ENCODE assay signal across 1 fruit fly cellular context in genomic region chrX:19146421-19146952, dm6.
TF ChIP-seq lines count a peak whose summit lies in the region.

No protein-coding gene starts in this region.

TF ChIP-seq in whole organism, embryonic, 481 proteins besides CTCF, POLR2A, EP300 and RAD21 (continued from another document):
- 0 out of 3 replicates have a peak, but pooled peaks have one; percentile 25 for TF ChIP-seq ci (GFP tag; IDR thresholded peaks at IDR 0.05; lab: Robert Waterston, UW)
- TF ChIP-seq CG14710 (tag; optimal IDR thresholded peaks at IDR 0.05; lab: Kevin White, UChicago): no peak
- no peak for TF ChIP-seq psq (GFP tag; optimal IDR thresholded peaks at IDR 0.05; lab: Kevin White, UChicago)
- peak; percentile 62 for TF ChIP-seq CG1832 (GFP tag; optimal IDR thresholded peaks at IDR 0.05; lab: Kevin White, UChicago)
- TF ChIP-seq Trl (optimal IDR thresholded peaks at IDR 0.05; lab: Kevin White, UChicago): peak in 1 of 2 experiments; percentile 35
- TF ChIP-seq Trl (GFP tag; optimal IDR thresholded peaks at IDR 0.05; lab: Kevin White, UChicago): no peak
- peak; percentile 14 for TF ChIP-seq CG15269 (tag; optimal IDR thresholded peaks at IDR 0.05; lab: Kevin White, UChicago)
- TF ChIP-seq Dbx (GFP tag; IDR thresholded peaks at IDR 0.05; lab: Robert Waterston, UW): 0 out of 3 replicates have a peak, but pooled peaks have one; percentile 19
- peak; percentile 12 for TF ChIP-seq CG12155 (GFP tag; optimal IDR thresholded peaks at IDR 0.05; lab: Kevin White, UChicago)
- TF ChIP-seq Med (GFP tag; lab: Kevin White, UChicago): peak; percentile 95
- TF ChIP-seq trh (GFP tag; optimal IDR thresholded peaks at IDR 0.05; lab: Kevin White, UChicago): peak; percentile 16
- peak; percentile 8 to 40 for TF ChIP-seq chif (GFP tag; optimal IDR thresholded peaks at IDR 0.05; lab: Kevin White, UChicago)
- no peak for TF ChIP-seq ash1 (GFP tag; optimal IDR thresholded peaks at IDR 0.05; lab: Kevin White, UChicago)
- no peak for TF ChIP-seq Hand (GFP tag; optimal IDR thresholded peaks at IDR 0.05; lab: Kevin White, UChicago)
- TF ChIP-seq CG18262 (tag; optimal IDR thresholded peaks at IDR 0.05; lab: Kevin White, UChicago): peak; percentile 12
- TF ChIP-seq Hmr (GFP tag; optimal IDR thresholded peaks at IDR 0.05; lab: Kevin White, UChicago): peak; percentile 6
- TF ChIP-seq lola (GFP tag; optimal IDR thresholded peaks at IDR 0.05; lab: Kevin White, UChicago): no peak
- TF ChIP-seq CG13624 (GFP tag; optimal IDR thresholded peaks at IDR 0.05; lab: Kevin White, UChicago): peak; percentile 72
- TF ChIP-seq CG10979 (tag; optimal IDR thresholded peaks at IDR 0.05; lab: Kevin White, UChicago): peak; percentile 3
- peak; percentile 66 for TF ChIP-seq crol (GFP tag; IDR thresholded peaks at IDR 0.05; lab: Robert Waterston, UW)
- TF ChIP-seq CG18476 (GFP tag; optimal IDR thresholded peaks at IDR 0.05; lab: Kevin White, UChicago): no peak
- TF ChIP-seq Meics (GFP tag; optimal IDR thresholded peaks at IDR 0.05; lab: Kevin White, UChicago): peak; percentile 23
- no peak for TF ChIP-seq CG3163 (GFP tag; optimal IDR thresholded peaks at IDR 0.05; lab: Kevin White, UChicago)
- TF ChIP-seq CG15073 (GFP tag; optimal IDR thresholded peaks at IDR 0.05; lab: Kevin White, UChicago): no peak
- TF ChIP-seq CG9609 (GFP tag; optimal IDR thresholded peaks at IDR 0.05; lab: Kevin White, UChicago): peak; percentile 8
- no peak for TF ChIP-seq ranshi (GFP tag; IDR thresholded peaks at IDR 0.05; lab: Robert Waterston, UW)
- peak; percentile 48 for TF ChIP-seq Ptx1 (GFP tag; IDR thresholded peaks at IDR 0.05; lab: Robert Waterston, UW)
- TF ChIP-seq pho (GFP tag; optimal IDR thresholded peaks at IDR 0.05; lab: Kevin White, UChicago): peak; percentile 19
- peak; percentile 12 to 60 for TF ChIP-seq Pdp1 (GFP tag; optimal IDR thresholded peaks at IDR 0.05; lab: Kevin White, UChicago)
- no peak for TF ChIP-seq Mrtf (GFP tag; IDR thresholded peaks at IDR 0.05; lab: Robert Waterston, UW)
- 0 out of 2 replicates have a peak, but pooled peaks have one; percentile 11 for TF ChIP-seq CG9215 (GFP tag; IDR thresholded peaks at IDR 0.05; lab: Robert Waterston, UW)
- no peak for TF ChIP-seq CG10543 (GFP tag; optimal IDR thresholded peaks at IDR 0.05; lab: Kevin White, UChicago)
- TF ChIP-seq tin (GFP tag; optimal IDR thresholded peaks at IDR 0.05; lab: Kevin White, UChicago): peak; percentile 20
- TF ChIP-seq CG2120 (GFP tag; optimal IDR thresholded peaks at IDR 0.05; lab: Kevin White, UChicago): peak; percentile 47
- no peak for TF ChIP-seq dimm (GFP tag; IDR thresholded peaks at IDR 0.05; lab: Robert Waterston, UW)
- TF ChIP-seq lov (optimal IDR thresholded peaks at IDR 0.05; lab: Kevin White, UChicago): no peak
- no peak for TF ChIP-seq lov (GFP tag; IDR thresholded peaks at IDR 0.05; lab: Robert Waterston, UW)
- peak; percentile 25 for TF ChIP-seq Sox102F (GFP tag; optimal IDR thresholded peaks at IDR 0.05; lab: Kevin White, UChicago)
- peak; percentile 69 for TF ChIP-seq CG15479 (GFP tag; optimal IDR thresholded peaks at IDR 0.05; lab: Kevin White, UChicago)
- TF ChIP-seq sug (tag; optimal IDR thresholded peaks at IDR 0.05; lab: Kevin White, UChicago): peak; percentile 30
- no peak for TF ChIP-seq HLHmδ (GFP tag; optimal IDR thresholded peaks at IDR 0.05; lab: Kevin White, UChicago)
- peak; percentile 47 for TF ChIP-seq slbo (GFP tag; IDR thresholded peaks at IDR 0.05; lab: Robert Waterston, UW)
- TF ChIP-seq Xbp1 (GFP tag; optimal IDR thresholded peaks at IDR 0.05; lab: Kevin White, UChicago): peak; percentile 40
- TF ChIP-seq zf30C (GFP tag; optimal IDR thresholded peaks at IDR 0.05; lab: Kevin White, UChicago): no peak
- TF ChIP-seq Drgx (GFP tag; IDR thresholded peaks at IDR 0.05; lab: Robert Waterston, UW): peak; percentile 11; the same call in 1 of the 2 replicates
- no peak for TF ChIP-seq Fer1 (GFP tag; optimal IDR thresholded peaks at IDR 0.05; lab: Kevin White, UChicago)
- peak; percentile 26 for TF ChIP-seq Blimp-1 (GFP tag; optimal IDR thresholded peaks at IDR 0.05; lab: Kevin White, UChicago)
- TF ChIP-seq zfh2 (GFP tag; optimal IDR thresholded peaks at IDR 0.05; lab: Kevin White, UChicago): peak; percentile 28
- TF ChIP-seq CG2116 (GFP tag; optimal IDR thresholded peaks at IDR 0.05; lab: Kevin White, UChicago): no peak
- no peak for TF ChIP-seq jing (GFP tag; optimal IDR thresholded peaks at IDR 0.05; lab: Kevin White, UChicago)
- TF ChIP-seq PHDP (tag; optimal IDR thresholded peaks at IDR 0.05; lab: Kevin White, UChicago): peak; percentile 14
- peak; percentile 72 for TF ChIP-seq CG10321 (GFP tag; IDR thresholded peaks at IDR 0.05; lab: Robert Waterston, UW)
- TF ChIP-seq Dip3 (GFP tag; optimal IDR thresholded peaks at IDR 0.05; lab: Kevin White, UChicago): peak; percentile 22
- no peak for TF ChIP-seq nau (GFP tag; optimal IDR thresholded peaks at IDR 0.05; lab: Kevin White, UChicago)
- peak in 1 of 2 experiments; percentile 84 for TF ChIP-seq eve (GFP tag; optimal IDR thresholded peaks at IDR 0.05; lab: Kevin White, UChicago)
- no peak for TF ChIP-seq D (optimal IDR thresholded peaks at IDR 0.05; lab: Kevin White, UChicago)
- no peak for TF ChIP-seq D (GFP tag; optimal IDR thresholded peaks at IDR 0.05; lab: Kevin White, UChicago)
- TF ChIP-seq CG11398 (GFP tag; optimal IDR thresholded peaks at IDR 0.05; lab: Kevin White, UChicago): no peak
- peak; percentile 41 for TF ChIP-seq mam (GFP tag; optimal IDR thresholded peaks at IDR 0.05; lab: Kevin White, UChicago)
- TF ChIP-seq Atf-2 (GFP tag; optimal IDR thresholded peaks at IDR 0.05; lab: Kevin White, UChicago): peak; percentile 23
- TF ChIP-seq Chrac-16 (GFP tag; optimal IDR thresholded peaks at IDR 0.05; lab: Kevin White, UChicago): peak; percentile 32
- TF ChIP-seq cg (GFP tag; optimal IDR thresholded peaks at IDR 0.05; lab: Kevin White, UChicago): peak; percentile 45
- no peak for TF ChIP-seq prd (optimal IDR thresholded peaks at IDR 0.05; lab: Kevin White, UChicago)
- peak; percentile 24; the same call in 1 of the 3 replicates for TF ChIP-seq prd (GFP tag; IDR thresholded peaks at IDR 0.05; lab: Robert Waterston, UW)
- peak; percentile 17 for TF ChIP-seq Ssrp (tag; optimal IDR thresholded peaks at IDR 0.05; lab: Kevin White, UChicago)
- peak; percentile 36 for TF ChIP-seq CG16863 (GFP tag; optimal IDR thresholded peaks at IDR 0.05; lab: Kevin White, UChicago)
- TF ChIP-seq CG2889 (GFP tag; IDR thresholded peaks at IDR 0.05; lab: Robert Waterston, UW): no peak
- TF ChIP-seq CG1602 (GFP tag; optimal IDR thresholded peaks at IDR 0.05; lab: Kevin White, UChicago): peak; percentile 17
- no peak for TF ChIP-seq Opbp (GFP tag; IDR thresholded peaks at IDR 0.05; lab: Robert Waterston, UW; ENCODE audit: partially characterized antibody)
- peak; percentile 35 for TF ChIP-seq dmrt99B (tag; optimal IDR thresholded peaks at IDR 0.05; lab: Kevin White, UChicago)
- TF ChIP-seq exex (tag; optimal IDR thresholded peaks at IDR 0.05; lab: Kevin White, UChicago): peak; percentile 56
- no peak for TF ChIP-seq Fer2 (tag; optimal IDR thresholded peaks at IDR 0.05; lab: Kevin White, UChicago)
- peak; percentile 22 for TF ChIP-seq Myb (GFP tag; optimal IDR thresholded peaks at IDR 0.05; lab: Kevin White, UChicago)
- TF ChIP-seq CG4424 (GFP tag; optimal IDR thresholded peaks at IDR 0.05; lab: Kevin White, UChicago): peak; percentile 11
- peak; percentile 4 for TF ChIP-seq fu2 (GFP tag; optimal IDR thresholded peaks at IDR 0.05; lab: Kevin White, UChicago)
- TF ChIP-seq CG8089 (GFP tag; optimal IDR thresholded peaks at IDR 0.05; lab: Kevin White, UChicago): no peak
- peak; percentile 28 for TF ChIP-seq shn (GFP tag; optimal IDR thresholded peaks at IDR 0.05; lab: Kevin White, UChicago)
- no peak for TF ChIP-seq CG10654 (GFP tag; optimal IDR thresholded peaks at IDR 0.05; lab: Kevin White, UChicago)
- peak; percentile 11 for TF ChIP-seq kay (GFP tag; optimal IDR thresholded peaks at IDR 0.05; lab: Kevin White, UChicago)
- TF ChIP-seq CG2678 (tag; optimal IDR thresholded peaks at IDR 0.05; lab: Kevin White, UChicago): peak; percentile 31
- TF ChIP-seq grn (GFP tag; optimal IDR thresholded peaks at IDR 0.05; lab: Kevin White, UChicago): peak; percentile 94
- peak; percentile 54 for TF ChIP-seq Abd-B (GFP tag; optimal IDR thresholded peaks at IDR 0.05; lab: Kevin White, UChicago)
- peak; percentile 22 for TF ChIP-seq fd96Cb (tag; optimal IDR thresholded peaks at IDR 0.05; lab: Kevin White, UChicago)
- peak in 1 of 2 experiments; percentile 23 for TF ChIP-seq bsh (GFP tag; optimal IDR thresholded peaks at IDR 0.05; lab: Kevin White, UChicago)
- no peak for TF ChIP-seq E2f1 (GFP tag; IDR thresholded peaks at IDR 0.05; lab: Robert Waterston, UW)
- TF ChIP-seq CG11695 (GFP tag; IDR thresholded peaks at IDR 0.05; lab: Robert Waterston, UW): 0 out of 3 replicates have a peak, but pooled peaks have one; percentile 21
- no peak for TF ChIP-seq insv (GFP tag; optimal IDR thresholded peaks at IDR 0.05; lab: Kevin White, UChicago)
- peak; percentile 80 for TF ChIP-seq bab2 (GFP tag; optimal IDR thresholded peaks at IDR 0.05; lab: Kevin White, UChicago)
- peak; percentile 62 for TF ChIP-seq pb (GFP tag; optimal IDR thresholded peaks at IDR 0.05; lab: Kevin White, UChicago)
- peak; percentile 14; the same call in 1 of the 2 replicates for TF ChIP-seq CG3847 (GFP tag; IDR thresholded peaks at IDR 0.05; lab: Robert Waterston, UW)
- TF ChIP-seq Doc2 (GFP tag; IDR thresholded peaks at IDR 0.05; lab: Robert Waterston, UW): no peak
- TF ChIP-seq phol (tag; optimal IDR thresholded peaks at IDR 0.05; lab: Kevin White, UChicago): peak; percentile 16
- peak; percentile 61 for TF ChIP-seq mirr (GFP tag; optimal IDR thresholded peaks at IDR 0.05; lab: Kevin White, UChicago)
